Worm (Caenorhabditis elegans): ENCODE measurements around the gene F07C3.3.

DNA sequence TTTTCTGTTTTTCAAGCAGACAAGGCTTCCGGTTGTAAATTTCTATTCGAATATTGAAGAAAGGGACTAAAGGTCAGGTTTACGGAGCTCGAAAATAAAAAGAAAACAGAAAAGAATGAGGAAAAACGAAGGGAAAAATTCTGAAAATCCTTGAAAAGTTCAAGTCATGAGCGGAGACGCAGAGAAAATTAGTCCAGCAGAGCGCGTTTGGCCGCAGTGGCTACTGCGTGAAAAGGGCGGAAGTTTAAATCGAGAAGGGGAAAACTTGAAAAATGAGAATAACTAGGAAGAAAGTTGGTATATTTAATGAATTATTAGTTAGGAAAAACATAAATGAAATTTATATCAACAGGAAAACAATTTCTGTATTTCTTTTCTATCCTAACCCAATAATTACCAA is 11.8 kb downstream of the F07C3.3 start:
- TF ChIP-seq F49E8.2 (tag; optimal IDR thresholded peaks at IDR 0.05; ENCODE audit: insufficient read depth) (peak; percentile 21), ets-4 (GFP tag; optimal IDR thresholded peaks at IDR 0.05) (no peak), lag-1 (GFP tag; IDR thresholded peaks at IDR 0.05) (no peak), snpc-4 (GFP tag; optimal IDR thresholded peaks at IDR 0.05) (no peak), snpc-4 (tag; optimal IDR thresholded peaks at IDR 0.05) (peak in 1 of 4 experiments; percentile 7), atf-7 (tag; optimal IDR thresholded peaks at IDR 0.05) (no peak), nhr-90 (tag; optimal IDR thresholded peaks at IDR 0.05) (no peak), ztf-18 (tag; optimal IDR thresholded peaks at IDR 0.05) (peak; percentile 50), repo-1 (tag; optimal IDR thresholded peaks at IDR 0.05) (no peak), F22D6.2 (tag; optimal IDR thresholded peaks at IDR 0.05) (no peak), Y95B8A.8 (GFP tag; IDR thresholded peaks at IDR 0.05) (no peak), mcd-1 (GFP tag; IDR thresholded peaks at IDR 0.05) (peak; percentile 88), unc-130 (GFP tag; optimal IDR thresholded peaks at IDR 0.05) (no peak), tbx-9 (tag; optimal IDR thresholded peaks at IDR 0.05; ENCODE audit: borderline replicate concordance) (no peak)
